Worm (Caenorhabditis elegans) whole organism, early embryonic: ENCODE data around the gene chil-13.

ENCODE experiments used
- ama-1 ChIP-seq: fragments of 150-350 bp; optimal IDR thresholded peaks from 2 replicates; lab custom pipeline; 2014
- hnd-1 ChIP-seq: sonication (generic microtip); optimal IDR thresholded peaks from 2 replicates; lab custom pipeline; 2016; ENCODE audit warnings: missing genetic modification characterization, missing compliant biosample characterization
- sea-1 ChIP-seq: fragments of 200-800 bp; sonication (Bioruptor generic); conservative IDR thresholded peaks from 2 replicates; pipeline ENCODE4 v1.3.6; 2022; ENCODE audit warnings: missing genetic modification characterization, missing compliant biosample characterization

ce11 chrII:9447965-9448364 lies 9.8 kb upstream of the chil-13 start, which contains the start of gene chil-18:
- TF ChIP-seq ama-1 (no peak), sea-1 (GFP tag; lab: Robert Waterston, UW) (no peak), hnd-1 (tag; lab: Kevin White, UChicago) (no peak)
